Fruit fly (Drosophila melanogaster) whole organism: ENCODE data around the gene PolE1.

ENCODE experiments used
- EcR ChIP-seq, 2 experiments: fragments of >200 bp; optimal IDR thresholded peaks; 2 replicates each; lab custom pipeline; 2017; ENCODE audit warnings: missing biosample characterization in 2 of 2, missing genetic modification characterization in 2 of 2, missing genetic modification reagents in 2 of 2
- psq ChIP-seq: fragments of >200 bp; optimal IDR thresholded peaks from 2 replicates; lab custom pipeline; 2017
- usp ChIP-seq: fragments of >200 bp; optimal IDR thresholded peaks from 2 replicates; lab custom pipeline; 2017; ENCODE audit warnings: missing biosample characterization, missing genetic modification characterization, mixed read lengths

- TF ChIP-seq EcR (GFP tag; optimal IDR thresholded peaks at IDR 0.05; lab: Kevin White, UChicago) (no peak), psq (lab: Kevin White, UChicago) (no peak), usp (GFP tag; lab: Kevin White, UChicago) (no peak)
These were observed 41.1 kb upstream of the PolE1 start for dm6 chr3R:23306828-23307227.
